Worm (Caenorhabditis elegans) whole organism, midembryonic: ENCODE measurements around the gene sel-8.

Experiments
- T22C8.4 ChIP-seq: fragments of 200-800 bp; sonication (Bioruptor generic); IDR thresholded peaks from 2 replicates; pipeline ENCODE4 v1.3.6; 2022; ENCODE audit warnings: missing genetic modification characterization, missing compliant biosample characterization
- cog-1 ChIP-seq: sonication (generic microtip); optimal IDR thresholded peaks from 2 replicates; lab custom pipeline; 2016; ENCODE audit warnings: missing genetic modification characterization, missing compliant biosample characterization
- flt-1 ChIP-seq: fragments of 200-800 bp; sonication (Bioruptor generic); IDR thresholded peaks from 2 replicates; pipeline ENCODE4 v1.3.6; 2022; ENCODE audit warnings: missing genetic modification characterization, missing compliant biosample characterization
- klf-2 ChIP-seq: fragments of 200-800 bp; sonication (Bioruptor generic); conservative IDR thresholded peaks from 2 replicates; pipeline ENCODE4 v1.3.6; 2022; ENCODE audit warnings: missing genetic modification reagents, missing genetic modification characterization, missing compliant biosample characterization
- med-1 ChIP-seq: sonication (generic microtip); optimal IDR thresholded peaks from 2 replicates; lab custom pipeline; 2017; ENCODE audit warnings: missing genetic modification characterization, mild to moderate bottlenecking, missing compliant biosample characterization, antibody characterized with exemption, missing genetic modification reagents; ENCODE audit not compliant: insufficient read depth
- ztf-23 ChIP-seq: fragments of 200-800 bp; sonication (Bioruptor generic); IDR thresholded peaks from 2 replicates; pipeline ENCODE4 v1.3.6; 2022; ENCODE audit warnings: missing genetic modification reagents, missing genetic modification characterization, missing compliant biosample characterization
- ztf-29 ChIP-seq: fragments of 200-800 bp; sonication (Bioruptor generic); IDR thresholded peaks from 2 replicates; pipeline ENCODE4 v1.3.6; 2022; ENCODE audit warnings: missing genetic modification reagents, missing genetic modification characterization, missing compliant biosample characterization

- TF ChIP-seq ztf-29 (GFP tag; lab: Robert Waterston, UW) = no peak
- TF ChIP-seq flt-1 (GFP tag; lab: Robert Waterston, UW) = no peak
- no peak for TF ChIP-seq klf-2 (GFP tag; lab: Robert Waterston, UW)
- no peak for TF ChIP-seq cog-1 (tag; lab: Kevin White, UChicago)
- TF ChIP-seq med-1 (GFP tag; lab: Kevin White, UChicago) = no peak
- TF ChIP-seq ztf-23 (GFP tag; lab: Robert Waterston, UW) = no peak
- no peak for TF ChIP-seq T22C8.4
These were observed 57.2 kb downstream of the sel-8 start for ce11 chrIII:3569763-3570162.
